Fruit fly (Drosophila melanogaster) whole organism, prepupa: ENCODE results near the gene ohgt.

Source experiments
- Blimp-1 ChIP-seq: fragments of 200-800 bp; sonication (Bioruptor generic); optimal IDR thresholded peaks from 3 replicates; lab custom pipeline; 2017; ENCODE audit warnings: missing biosample characterization, missing genetic modification characterization, mild to moderate bottlenecking, moderate library complexity, missing genetic modification reagents
- CG11762 ChIP-seq: fragments of 200-800 bp; sonication (Bioruptor generic); optimal IDR thresholded peaks from 3 replicates; lab custom pipeline; 2016; ENCODE audit warnings: missing biosample characterization, missing genetic modification characterization; ENCODE audit not compliant: insufficient read depth
- CG15336 ChIP-seq: fragments of 200-800 bp; sonication (Bioruptor generic); IDR thresholded peaks from 2 replicates; pipeline ENCODE4 v1.3.6; 2022; ENCODE audit warnings: missing biosample characterization, missing genetic modification characterization
- CG1621 ChIP-seq: fragments of 200-800 bp; sonication (Bioruptor generic); optimal IDR thresholded peaks from 3 replicates; lab custom pipeline; 2018; ENCODE audit warnings: missing biosample characterization, mild to moderate bottlenecking, missing genetic modification characterization
- CG3032 ChIP-seq: fragments of 200-800 bp; optimal IDR thresholded peaks from 2 replicates; lab custom pipeline; 2019; ENCODE audit warnings: missing biosample characterization, mild to moderate bottlenecking, missing genetic modification characterization, moderate library complexity
- CG32006 ChIP-seq: fragments of 200-800 bp; sonication (Bioruptor generic); optimal IDR thresholded peaks from 3 replicates; lab custom pipeline; 2017; ENCODE audit warnings: missing biosample characterization, mild to moderate bottlenecking, missing genetic modification characterization
- CG34406 ChIP-seq: fragments of 200-800 bp; sonication (Bioruptor generic); optimal IDR thresholded peaks from 3 replicates; lab custom pipeline; 2016; ENCODE audit warnings: missing biosample characterization, missing genetic modification characterization
- CG3919 ChIP-seq: fragments of 200-800 bp; sonication (Bioruptor generic); optimal IDR thresholded peaks from 3 replicates; lab custom pipeline; 2016; ENCODE audit warnings: missing biosample characterization, missing genetic modification characterization
- CG4318 ChIP-seq: fragments of 200-800 bp; sonication (Bioruptor generic); optimal IDR thresholded peaks from 3 replicates; lab custom pipeline; 2017; ENCODE audit warnings: missing biosample characterization, mild to moderate bottlenecking, missing genetic modification characterization
- CG6163 ChIP-seq: fragments of 200-800 bp; sonication (Bioruptor generic); IDR thresholded peaks from 3 replicates; pipeline ENCODE4 v1.3.6; 2022; ENCODE audit warnings: missing biosample characterization, missing genetic modification characterization
- CG6276 ChIP-seq: fragments of 200-800 bp; sonication (Bioruptor generic); optimal IDR thresholded peaks from 2 replicates; lab custom pipeline; 2017; ENCODE audit warnings: missing biosample characterization, mild to moderate bottlenecking, missing genetic modification characterization
- CG6792 ChIP-seq: fragments of 200-800 bp; sonication (Bioruptor generic); optimal IDR thresholded peaks from 3 replicates; lab custom pipeline; 2016; ENCODE audit warnings: missing biosample characterization, missing genetic modification characterization
- CG7368 ChIP-seq: fragments of 200-800 bp; sonication (Bioruptor generic); optimal IDR thresholded peaks from 3 replicates; lab custom pipeline; 2016; ENCODE audit warnings: missing biosample characterization, missing genetic modification characterization
- CG8119 ChIP-seq: fragments of 200-800 bp; sonication (Bioruptor generic); IDR thresholded peaks from 3 replicates; pipeline ENCODE4 v1.3.6; 2022; ENCODE audit warnings: missing biosample characterization, missing genetic modification characterization
- CG8319 ChIP-seq: fragments of 200-800 bp; sonication (Bioruptor generic); optimal IDR thresholded peaks from 3 replicates; lab custom pipeline; 2016; ENCODE audit warnings: missing biosample characterization, missing genetic modification characterization
- CG8632 ChIP-seq: fragments of 200-800 bp; sonication (Bioruptor generic); optimal IDR thresholded peaks from 3 replicates; lab custom pipeline; 2016; ENCODE audit warnings: missing biosample characterization, missing genetic modification characterization
- CG9139 ChIP-seq: fragments of 200-800 bp; sonication (Bioruptor generic); optimal IDR thresholded peaks from 3 replicates; lab custom pipeline; 2017; ENCODE audit warnings: missing biosample characterization, mild to moderate bottlenecking, missing genetic modification characterization
- Eip78C ChIP-seq: fragments of 200-800 bp; sonication (Bioruptor generic); peaks from one replicate; lab custom pipeline; 2016; ENCODE audit warnings: missing biosample characterization, missing genetic modification characterization
- Hr4 ChIP-seq: fragments of 200-800 bp; sonication (Bioruptor generic); optimal IDR thresholded peaks from 3 replicates; lab custom pipeline; 2016; ENCODE audit warnings: missing biosample characterization, missing genetic modification characterization
- OdsH ChIP-seq: fragments of 200-800 bp; sonication (Bioruptor generic); optimal IDR thresholded peaks from 3 replicates; lab custom pipeline; 2016; ENCODE audit warnings: missing biosample characterization, missing genetic modification characterization
- Sox14 ChIP-seq: fragments of 200-800 bp; sonication (Bioruptor generic); optimal IDR thresholded peaks from 3 replicates; lab custom pipeline; 2016; ENCODE audit warnings: missing biosample characterization, missing genetic modification characterization
- acj6 ChIP-seq: fragments of 200-800 bp; sonication (Bioruptor generic); optimal IDR thresholded peaks from 3 replicates; lab custom pipeline; 2016; ENCODE audit warnings: missing biosample characterization, missing genetic modification characterization
- dac ChIP-seq: fragments of 200-800 bp; sonication (Bioruptor generic); optimal IDR thresholded peaks from 2 replicates; lab custom pipeline; 2017; ENCODE audit warnings: missing biosample characterization, mild to moderate bottlenecking, missing genetic modification characterization
- dsx ChIP-seq: fragments of 200-800 bp; optimal IDR thresholded peaks from 3 replicates; lab custom pipeline; 2019; ENCODE audit warnings: missing biosample characterization, mild to moderate bottlenecking, missing genetic modification characterization, moderate library complexity; ENCODE audit not compliant: poor library complexity, severe bottlenecking
- eg ChIP-seq: fragments of 200-800 bp; sonication (Bioruptor generic); IDR thresholded peaks from 3 replicates; pipeline ENCODE4 v1.3.6; 2022; ENCODE audit warnings: missing biosample characterization, missing genetic modification characterization
- esn ChIP-seq: fragments of 200-800 bp; sonication (Bioruptor generic); optimal IDR thresholded peaks from 2 replicates; lab custom pipeline; 2016; ENCODE audit warnings: missing biosample characterization, mild to moderate bottlenecking, missing genetic modification characterization, moderate library complexity
- fd59A ChIP-seq: fragments of 200-800 bp; sonication (Bioruptor generic); optimal IDR thresholded peaks from 2 replicates; lab custom pipeline; 2017; ENCODE audit warnings: missing biosample characterization, mild to moderate bottlenecking, missing genetic modification characterization, missing genetic modification reagents
- fd85E ChIP-seq: fragments of 200-800 bp; sonication (Bioruptor generic); optimal IDR thresholded peaks from 3 replicates; lab custom pipeline; 2016; ENCODE audit warnings: missing biosample characterization, missing genetic modification characterization
- fkh ChIP-seq: fragments of 200-800 bp; sonication (Bioruptor generic); optimal IDR thresholded peaks from 3 replicates; lab custom pipeline; 2017; ENCODE audit warnings: missing biosample characterization, mild to moderate bottlenecking, missing genetic modification characterization, moderate library complexity
- net ChIP-seq: fragments of 200-800 bp; sonication (Bioruptor generic); optimal IDR thresholded peaks from 3 replicates; lab custom pipeline; 2016; ENCODE audit warnings: missing biosample characterization, missing genetic modification characterization
- spab ChIP-seq: fragments of 200-800 bp; sonication (Bioruptor generic); optimal IDR thresholded peaks from 2 replicates; lab custom pipeline; 2017; ENCODE audit warnings: missing biosample characterization, mild to moderate bottlenecking, missing genetic modification characterization, missing genetic modification reagents
- svp ChIP-seq: fragments of 200-800 bp; sonication (Bioruptor generic); peaks from one replicate; lab custom pipeline; 2016; ENCODE audit warnings: missing biosample characterization, missing genetic modification characterization
- vri ChIP-seq: fragments of 200-800 bp; sonication (Bioruptor generic); optimal IDR thresholded peaks from 3 replicates; lab custom pipeline; 2016; ENCODE audit warnings: missing biosample characterization, mild to moderate bottlenecking, missing genetic modification characterization

Gene ohgt

DNA sequence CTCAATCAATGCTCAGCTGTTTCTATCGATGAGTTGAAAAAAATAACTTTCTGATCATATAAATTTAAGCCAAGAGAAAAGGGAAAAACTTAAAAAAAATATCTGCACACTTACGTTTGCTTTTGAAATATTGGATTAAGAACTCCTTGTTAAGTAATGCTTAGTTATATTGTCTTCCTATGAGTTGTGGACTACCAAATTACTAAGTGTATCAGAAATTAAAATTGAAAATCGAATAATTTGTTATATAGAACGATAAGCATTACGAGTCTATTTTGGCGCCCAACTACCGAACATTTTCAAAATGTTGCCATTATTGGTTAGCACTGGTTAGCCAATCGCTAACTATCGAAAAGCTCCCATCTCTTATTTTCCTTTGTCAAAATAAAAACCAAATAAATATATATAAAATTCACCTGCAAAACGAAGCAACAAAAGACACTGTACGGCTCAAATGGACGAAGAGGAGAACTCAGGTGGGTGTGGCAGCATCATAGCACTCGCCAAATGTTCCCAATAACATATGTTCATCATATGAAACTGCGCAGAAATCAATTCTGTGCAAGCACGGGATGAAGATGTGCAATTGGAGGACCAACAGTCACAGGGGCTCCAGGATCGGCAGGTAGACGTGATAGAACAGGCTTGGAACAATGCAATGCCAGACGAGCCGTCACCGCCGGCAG, at the start of gene ohgt (continued):
- TF ChIP-seq CG9139 (GFP tag; lab: Kevin White, UChicago) (no peak), CG8119 (no peak; the same call in 2 of the 3 replicates), fd85E (GFP tag; lab: Kevin White, UChicago) (no peak), dac (GFP tag; lab: Kevin White, UChicago) (no peak), CG7368 (GFP tag; lab: Kevin White, UChicago) (no peak), CG3919 (GFP tag; lab: Kevin White, UChicago) (no peak), CG8319 (GFP tag; lab: Kevin White, UChicago) (no peak), dsx (GFP tag; lab: Kevin White, UChicago) (peak; percentile 21)
- TF ChIP-seq, all 60 proteins: peak for 20

DNA sequence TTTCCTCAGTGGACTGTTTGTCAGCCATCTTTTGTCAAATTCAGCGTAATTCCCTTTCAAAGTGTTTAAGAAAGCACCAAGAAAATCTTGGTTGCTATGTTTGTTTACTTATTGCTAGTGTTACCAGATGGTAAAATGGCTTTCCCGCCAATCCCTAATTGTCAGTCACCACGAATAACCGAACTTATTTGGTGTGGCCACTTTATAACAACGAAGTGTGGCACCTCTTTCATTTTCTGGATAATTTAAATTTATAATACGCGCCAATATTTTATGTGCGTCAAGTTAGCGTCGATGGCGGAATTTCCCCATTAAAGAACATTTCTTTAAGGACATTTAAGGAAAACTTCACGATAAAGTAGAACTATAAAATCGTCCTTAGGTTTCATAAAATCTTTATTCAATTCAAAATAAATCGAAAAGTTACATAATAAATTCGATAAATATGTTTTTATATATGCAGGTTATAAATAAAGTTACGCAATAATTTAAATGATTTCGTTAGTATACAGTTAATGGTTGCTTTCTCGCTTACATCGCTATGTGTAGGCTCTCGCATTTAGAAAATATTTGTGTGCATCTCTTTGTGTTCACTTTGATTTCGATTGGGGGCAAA, 47.7 kb upstream of the ohgt start, which contains the start of gene CG5359:
TSS of gene CG5359 (minus strand) at position 103 of the 616 bp plus-strand sequence.
- TF ChIP-seq CG3032, result no peak
- peak; percentile 98 for TF ChIP-seq fkh (GFP tag; lab: Kevin White, UChicago)
- TF ChIP-seq net, result no peak
- TF ChIP-seq vri (GFP tag; lab: Kevin White, UChicago), result peak; percentile 55
- no peak for TF ChIP-seq CG7368 (GFP tag; lab: Kevin White, UChicago)
- TF ChIP-seq Sox14, result no peak

DNA sequence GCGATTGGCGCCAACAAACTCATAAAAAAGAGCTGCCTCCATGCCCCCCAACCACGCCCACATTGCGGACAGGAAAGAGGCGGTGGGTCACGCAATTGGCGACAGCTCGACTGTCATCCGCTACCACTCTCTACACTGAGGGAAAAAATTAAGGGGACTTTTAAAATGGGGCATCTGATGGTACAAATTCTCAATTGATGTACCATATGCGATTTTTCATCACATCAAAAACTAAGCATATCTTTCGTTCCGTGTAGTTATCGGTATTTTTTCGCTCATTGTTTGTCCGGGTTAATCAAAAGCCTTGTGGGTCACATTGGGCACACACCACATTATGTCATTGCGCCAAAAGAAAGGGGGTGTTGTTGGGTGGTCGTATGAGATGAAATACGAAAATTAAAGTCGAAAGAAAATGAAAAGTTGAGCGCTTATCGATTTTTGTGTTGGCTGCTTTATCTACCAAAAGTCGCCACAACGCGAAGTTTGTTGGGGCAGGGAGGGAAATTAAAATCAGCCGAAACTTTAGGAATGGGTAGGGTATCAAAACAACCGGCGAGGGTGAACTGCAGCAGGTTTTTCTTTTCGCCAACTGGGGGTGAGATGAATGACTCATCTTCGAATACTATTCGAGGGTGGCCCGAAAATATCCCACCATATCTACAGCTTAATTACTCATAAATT, 24.8 kb upstream of the ohgt start:
- TF ChIP-seq CG6163 (GFP tag; lab: Robert Waterston, UW) (peak; percentile 45; the same call in 1 of the 3 replicates), vri (GFP tag; lab: Kevin White, UChicago) (peak; percentile 56), CG15336 (GFP tag; lab: Robert Waterston, UW) (no peak), svp (peak; percentile 48)
- TF ChIP-seq, all 60 proteins: peak for 3

- no peak for TF ChIP-seq Blimp-1 (GFP tag; lab: Kevin White, UChicago)
- TF ChIP-seq CG8319 (GFP tag; lab: Kevin White, UChicago), result no peak
- TF ChIP-seq CG6163 (GFP tag; lab: Robert Waterston, UW), result no peak
- TF ChIP-seq CG1621 (tag; lab: Kevin White, UChicago), result no peak
- TF ChIP-seq esn, result no peak
- TF ChIP-seq fd59A (GFP tag; lab: Kevin White, UChicago), result no peak
- TF ChIP-seq CG32006 (GFP tag; lab: Kevin White, UChicago), result no peak
- no peak for TF ChIP-seq CG4318
- TF ChIP-seq CG11762 (GFP tag; lab: Kevin White, UChicago), result no peak
- no peak for TF ChIP-seq CG34406 (GFP tag; lab: Kevin White, UChicago)
- no peak for TF ChIP-seq CG6792 (GFP tag; lab: Kevin White, UChicago)
Measured at dm6 chr3R:10025050-10025449, 23.9 kb upstream of the ohgt start, which contains the start of gene CG31407. Gene CG31407 (minus strand): TSS chr3R:10025150.

DNA sequence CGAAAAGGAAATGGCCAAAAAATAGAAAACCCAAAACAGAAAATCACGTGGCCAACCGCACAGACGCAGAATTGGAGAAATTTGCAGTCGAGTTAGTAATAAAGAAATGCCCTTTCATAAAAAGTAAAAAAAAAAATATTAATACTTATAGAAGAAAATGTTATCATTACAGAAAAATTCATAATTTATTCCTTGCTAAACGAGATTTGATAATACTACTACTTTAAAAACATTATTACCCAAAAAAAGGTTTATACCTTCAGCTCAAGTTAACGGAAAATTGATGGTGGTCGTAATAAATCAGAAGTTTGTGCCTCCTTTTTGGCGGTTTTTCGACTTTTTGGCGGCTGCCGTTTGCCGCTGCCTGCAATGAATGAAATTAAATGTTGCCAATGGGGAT, 20.6 kb upstream of the ohgt start:
- TF ChIP-seq OdsH (GFP tag; lab: Kevin White, UChicago) (peak; percentile 8), Eip78C (GFP tag; lab: Kevin White, UChicago) (peak; percentile 23), Hr4 (GFP tag; lab: Kevin White, UChicago) (peak; percentile 54), net (no peak), CG34406 (GFP tag; lab: Kevin White, UChicago) (no peak), acj6 (GFP tag; lab: Kevin White, UChicago) (no peak), dac (GFP tag; lab: Kevin White, UChicago) (peak; percentile 33), CG8632 (GFP tag; lab: Kevin White, UChicago) (no peak), spab (GFP tag; lab: Kevin White, UChicago) (no peak), CG15336 (GFP tag; lab: Robert Waterston, UW) (peak; percentile 68), CG32006 (GFP tag; lab: Kevin White, UChicago) (peak; percentile 59), eg (GFP tag; lab: Robert Waterston, UW) (peak; percentile 42; the same call in 1 of the 3 replicates), CG6276 (peak; percentile 59), fd85E (GFP tag; lab: Kevin White, UChicago) (no peak)
- TF ChIP-seq, all 60 proteins: peak for 8
